Fruit fly (Drosophila melanogaster) whole organism: Measurements from ENCODE around the gene Theg.

Source experiments
- Dll ChIP-seq: fragments of >200 bp; optimal IDR thresholded peaks from 2 replicates; lab custom pipeline; 2017
- pan ChIP-seq: fragments of >200 bp; optimal IDR thresholded peaks from 2 replicates; lab custom pipeline; 2017

- TF ChIP-seq pan (lab: Kevin White, UChicago), result no peak
- TF ChIP-seq Dll, result no peak
Measured at dm6 chr3R:21967840-21968239, 46.7 kb upstream of the Theg start.
